Comparison of ENCODE assay signal across 4 fruit fly cellular contexts in genomic region chr3R:29671060-29671707, dm6.
TF ChIP-seq lines count a peak whose summit lies in the region.

Obp99a (plus strand) TSS chr3R:29671657.

- no peak for TF ChIP-seq CTCF in whole organism, embryonic (GFP tag; optimal IDR thresholded peaks at IDR 0.05; lab: Kevin White, UChicago)

TF ChIP-seq in whole organism, adult, 20 proteins besides CTCF, POLR2A, EP300 and RAD21:
- no peak for TF ChIP-seq ovo (GFP tag; optimal IDR thresholded peaks at IDR 0.05; lab: Kevin White, UChicago)
- no peak for TF ChIP-seq CG5204 (GFP tag; optimal IDR thresholded peaks at IDR 0.05; lab: Kevin White, UChicago)
- TF ChIP-seq tj (GFP tag; optimal IDR thresholded peaks at IDR 0.05; lab: Kevin White, UChicago), result peak; percentile 94

TF ChIP-seq in whole organism, embryonic, 481 proteins besides CTCF, POLR2A, EP300 and RAD21:
- TF ChIP-seq Med (GFP tag; lab: Kevin White, UChicago), result peak; percentile 38
- TF ChIP-seq sens (GFP tag; lab: Kevin White, UChicago), result no peak
- no peak for TF ChIP-seq CG6272 (GFP tag; IDR thresholded peaks at IDR 0.05; lab: Robert Waterston, UW)
- no peak for TF ChIP-seq CG30431 (GFP tag; optimal IDR thresholded peaks at IDR 0.05; lab: Kevin White, UChicago)
- TF ChIP-seq knrl (GFP tag; IDR thresholded peaks at IDR 0.05; lab: Robert Waterston, UW; ENCODE audit: partially characterized antibody), result no peak
- TF ChIP-seq CG15696 (tag; optimal IDR thresholded peaks at IDR 0.05; lab: Kevin White, UChicago), result no peak
- no peak for TF ChIP-seq gt (GFP tag; IDR thresholded peaks at IDR 0.05; lab: Robert Waterston, UW)
- no peak for TF ChIP-seq HmgZ (tag; optimal IDR thresholded peaks at IDR 0.05; lab: Kevin White, UChicago)
- TF ChIP-seq YL-1 (GFP tag; optimal IDR thresholded peaks at IDR 0.05; lab: Kevin White, UChicago), result no peak
- TF ChIP-seq E2f1 (GFP tag; IDR thresholded peaks at IDR 0.05; lab: Robert Waterston, UW), result no peak
- no peak for TF ChIP-seq D19A (tag; optimal IDR thresholded peaks at IDR 0.05; lab: Kevin White, UChicago)
- no peak for TF ChIP-seq CG12104 (GFP tag; optimal IDR thresholded peaks at IDR 0.05; lab: Kevin White, UChicago)
- no peak for TF ChIP-seq CG18262 (tag; optimal IDR thresholded peaks at IDR 0.05; lab: Kevin White, UChicago)
- TF ChIP-seq cas (GFP tag; IDR thresholded peaks at IDR 0.05; lab: Robert Waterston, UW), result no peak
- peak in 1 of 2 experiments; percentile 17 for TF ChIP-seq insv (GFP tag; optimal IDR thresholded peaks at IDR 0.05; lab: Kevin White, UChicago)
- TF ChIP-seq nmo (GFP tag; optimal IDR thresholded peaks at IDR 0.05; lab: Kevin White, UChicago), result peak; percentile 8
- no peak for TF ChIP-seq bsh (GFP tag; optimal IDR thresholded peaks at IDR 0.05; lab: Kevin White, UChicago)
- TF ChIP-seq CG8924 (tag; optimal IDR thresholded peaks at IDR 0.05; lab: Kevin White, UChicago), result no peak
- no peak for TF ChIP-seq CG15269 (tag; optimal IDR thresholded peaks at IDR 0.05; lab: Kevin White, UChicago)
- TF ChIP-seq Vsx1 (GFP tag; optimal IDR thresholded peaks at IDR 0.05; lab: Kevin White, UChicago), result no peak
- TF ChIP-seq ken (GFP tag; IDR thresholded peaks at IDR 0.05; lab: Robert Waterston, UW), result no peak
- TF ChIP-seq TFAM (GFP tag; optimal IDR thresholded peaks at IDR 0.05; lab: Kevin White, UChicago), result no peak
- no peak for TF ChIP-seq CG1792 (GFP tag; optimal IDR thresholded peaks at IDR 0.05; lab: Kevin White, UChicago)
- no peak for TF ChIP-seq CG2875 (GFP tag; optimal IDR thresholded peaks at IDR 0.05; lab: Kevin White, UChicago)

TF ChIP-seq in whole organism, prepupa, 60 proteins besides CTCF, POLR2A, EP300 and RAD21:
- peak; percentile 74 for TF ChIP-seq svp (GFP tag; lab: Kevin White, UChicago)
- TF ChIP-seq topi (GFP tag; optimal IDR thresholded peaks at IDR 0.05; lab: Kevin White, UChicago), result no peak
- TF ChIP-seq Eip78C (GFP tag; lab: Kevin White, UChicago), result peak; percentile 42

TF ChIP-seq in whole organism, wandering third instar larva, 38 proteins besides CTCF, POLR2A, EP300 and RAD21:
- TF ChIP-seq h (GFP tag; optimal IDR thresholded peaks at IDR 0.05; lab: Kevin White, UChicago) (peak; percentile 22), Sp1 (GFP tag; optimal IDR thresholded peaks at IDR 0.05; lab: Kevin White, UChicago) (no peak), psq (GFP tag; optimal IDR thresholded peaks at IDR 0.05; lab: Kevin White, UChicago) (no peak), foxo (GFP tag; optimal IDR thresholded peaks at IDR 0.05; lab: Kevin White, UChicago) (peak in 1 of 2 experiments; percentile 32), CG9705 (GFP tag; optimal IDR thresholded peaks at IDR 0.05; lab: Kevin White, UChicago) (no peak), sv (GFP tag; optimal IDR thresholded peaks at IDR 0.05; lab: Kevin White, UChicago) (no peak), Vsx2 (GFP tag; optimal IDR thresholded peaks at IDR 0.05; lab: Kevin White, UChicago; ENCODE audit: partially characterized antibody) (no peak), br (GFP tag; optimal IDR thresholded peaks at IDR 0.05; lab: Kevin White, UChicago) (no peak), woc (GFP tag; optimal IDR thresholded peaks at IDR 0.05; lab: Kevin White, UChicago) (no peak), Rel (GFP tag; optimal IDR thresholded peaks at IDR 0.05; lab: Kevin White, UChicago) (no peak), Rel (tag; optimal IDR thresholded peaks at IDR 0.05; lab: Kevin White, UChicago) (peak; percentile 76)
